Fruit fly (Drosophila melanogaster): ENCODE measurements around the gene CG4849.

CG4849 gene

dm6 chr3R:27925000-27925970, 37.9 kb upstream of the CG4849 start, which contains the start of gene mino (continued):
- TF ChIP-seq Rx (GFP tag; IDR thresholded peaks at IDR 0.05) (no peak), CG30020 (tag; optimal IDR thresholded peaks at IDR 0.05) (no peak), CG11085 (GFP tag; IDR thresholded peaks at IDR 0.05) (0 out of 2 replicates have a peak, but pooled peaks have one; percentile 9), Poxn (GFP tag; IDR thresholded peaks at IDR 0.05) (no peak), Mad (GFP tag; optimal IDR thresholded peaks at IDR 0.05) (no peak), cato (GFP tag; optimal IDR thresholded peaks at IDR 0.05; ENCODE audit: borderline replicate concordance) (no peak), Ets65A (GFP tag) (no peak), Ptx1 (GFP tag; IDR thresholded peaks at IDR 0.05) (no peak), al (GFP tag; IDR thresholded peaks at IDR 0.05) (no peak), CG12071 (GFP tag; optimal IDR thresholded peaks at IDR 0.05) (no peak), CG9876 (GFP tag; optimal IDR thresholded peaks at IDR 0.05) (no peak), CG13894 (tag; optimal IDR thresholded peaks at IDR 0.05) (peak; percentile 99), unpg (GFP tag; optimal IDR thresholded peaks at IDR 0.05) (no peak), Dref (GFP tag; IDR thresholded peaks at IDR 0.05) (no peak), CG12659 (GFP tag; optimal IDR thresholded peaks at IDR 0.05) (no peak), p53 (GFP tag; optimal IDR thresholded peaks at IDR 0.05) (no peak), dan (GFP tag; IDR thresholded peaks at IDR 0.05) (no peak), Sry-δ (GFP tag; optimal IDR thresholded peaks at IDR 0.05) (no peak), CG18476 (GFP tag; optimal IDR thresholded peaks at IDR 0.05) (no peak), Jarid2 (GFP tag; optimal IDR thresholded peaks at IDR 0.05) (peak; percentile 17), CkIIα-i1 (GFP tag; IDR thresholded peaks at IDR 0.05) (no peak), exex (tag; optimal IDR thresholded peaks at IDR 0.05) (peak; percentile 92), ac (GFP tag; optimal IDR thresholded peaks at IDR 0.05) (no peak), dm (GFP tag; optimal IDR thresholded peaks at IDR 0.05) (no peak), CG8290 (GFP tag; optimal IDR thresholded peaks at IDR 0.05) (no peak), CG8290 (tag; optimal IDR thresholded peaks at IDR 0.05) (no peak), repo (GFP tag; optimal IDR thresholded peaks at IDR 0.05) (no peak), caup (GFP tag; optimal IDR thresholded peaks at IDR 0.05; ENCODE audit: severe bottlenecking) (no peak), gem (tag; optimal IDR thresholded peaks at IDR 0.05) (no peak), Med (GFP tag) (peak; percentile 82), ato (GFP tag; IDR thresholded peaks at IDR 0.05; ENCODE audit: partially characterized antibody) (no peak), HmgD (GFP tag; optimal IDR thresholded peaks at IDR 0.05) (no peak), lmd (GFP tag; IDR thresholded peaks at IDR 0.05) (no peak), cg (GFP tag; optimal IDR thresholded peaks at IDR 0.05) (no peak), CG6654 (GFP tag; optimal IDR thresholded peaks at IDR 0.05) (no peak), Gsc (GFP tag; IDR thresholded peaks at IDR 0.05) (no peak), esg (GFP tag; conservative IDR thresholded peaks at IDR 0.05) (no peak), CG7928 (GFP tag; optimal IDR thresholded peaks at IDR 0.05) (no peak), ERR (GFP tag; optimal IDR thresholded peaks at IDR 0.05) (no peak), CG17802 (tag; optimal IDR thresholded peaks at IDR 0.05) (no peak), hbn (GFP tag; IDR thresholded peaks at IDR 0.05; ENCODE audit: partially characterized antibody) (no peak), en (GFP tag; optimal IDR thresholded peaks at IDR 0.05) (no peak), Ssrp (tag; optimal IDR thresholded peaks at IDR 0.05) (no peak), Ada2b (GFP tag; IDR thresholded peaks at IDR 0.05) (no peak), Ets97D (GFP tag; optimal IDR thresholded peaks at IDR 0.05) (no peak), Abd-B (GFP tag; optimal IDR thresholded peaks at IDR 0.05) (no peak), nerfin-2 (GFP tag; IDR thresholded peaks at IDR 0.05; ENCODE audit: partially characterized antibody) (no peak), CG11695 (GFP tag; IDR thresholded peaks at IDR 0.05) (no peak), z (GFP tag; IDR thresholded peaks at IDR 0.05) (no peak), corto (GFP tag; optimal IDR thresholded peaks at IDR 0.05) (no peak)
